Worm (Caenorhabditis elegans) whole organism, young adult: ENCODE data around the gene tmem-135.

ENCODE experiments used
- gei-17 ChIP-seq: fragments of 200-800 bp; sonication (Bioruptor generic); optimal IDR thresholded peaks from 2 replicates; lab custom pipeline; 2018; ENCODE audit warnings: mild to moderate bottlenecking, missing genetic modification characterization, missing compliant biosample characterization
- lsy-27 ChIP-seq: sonication (generic microtip); optimal IDR thresholded peaks from 2 replicates; lab custom pipeline; 2017; ENCODE audit warnings: missing genetic modification characterization, mild to moderate bottlenecking, missing compliant biosample characterization, antibody characterized with exemption, missing genotype, borderline replicate concordance; ENCODE audit not compliant: insufficient read depth
- mxl-1 ChIP-seq: sonication (generic microtip); optimal IDR thresholded peaks from 2 replicates; lab custom pipeline; 2016; ENCODE audit warnings: missing genetic modification characterization, missing compliant biosample characterization
- nhr-27 ChIP-seq: fragments of 200-800 bp; sonication (Bioruptor generic); optimal IDR thresholded peaks from 2 replicates; lab custom pipeline; 2018; ENCODE audit warnings: mild to moderate bottlenecking, missing genetic modification characterization, moderate library complexity, missing compliant biosample characterization
- tlf-1 ChIP-seq: fragments of 200-800 bp; sonication (Bioruptor generic); optimal IDR thresholded peaks from 2 replicates; lab custom pipeline; 2018; ENCODE audit warnings: mild to moderate bottlenecking, missing genetic modification characterization, missing compliant biosample characterization
- unc-62 ChIP-seq: fragments of 150-350 bp; optimal IDR thresholded peaks from 2 replicates; lab custom pipeline; 2014; ENCODE audit warnings: missing biosample characterization, missing genetic modification reagents, missing genetic modification characterization

DNA sequence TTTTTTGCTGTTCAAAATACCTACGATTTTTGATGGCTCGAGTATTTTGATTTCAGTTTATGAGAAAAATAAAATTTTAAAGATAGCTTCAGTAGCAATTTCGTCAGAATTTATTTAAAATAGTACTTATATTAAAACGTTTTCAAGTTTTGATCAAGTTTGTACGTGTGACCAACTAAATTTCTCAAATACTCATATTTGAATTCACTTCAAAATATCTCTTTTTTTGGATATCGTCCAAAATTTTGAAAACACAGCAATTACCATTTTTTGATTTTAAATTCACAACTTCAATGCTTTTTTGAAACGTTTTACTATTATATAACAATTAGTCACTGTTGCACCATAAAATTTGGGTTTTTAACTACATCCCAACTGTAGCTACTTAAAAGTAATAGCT lies 46.6 kb upstream of the tmem-135 start:
- no peak for TF ChIP-seq lsy-27 (tag; lab: Kevin White, UChicago)
- no peak for TF ChIP-seq tlf-1 (GFP tag; lab: Kevin White, UChicago)
- TF ChIP-seq mxl-1 = no peak
- no peak for TF ChIP-seq unc-62 (GFP tag; lab: Kevin White, UChicago)
- TF ChIP-seq nhr-27 (tag; lab: Kevin White, UChicago) = no peak
- TF ChIP-seq gei-17 (GFP tag; lab: Kevin White, UChicago) = no peak
